Worm (Caenorhabditis elegans): Measurements from ENCODE around the gene Y42A5A.3.

Y42A5A.3 gene

ce11 chrV:11078104-11078724 lies 17.6 kb downstream of the Y42A5A.3 start, which contains the start of gene act-2 (continued):
- no peak for TF ChIP-seq ztf-6 (GFP tag; IDR thresholded peaks at IDR 0.05)
- no peak for TF ChIP-seq ama-1 (optimal IDR thresholded peaks at IDR 0.05)
- no peak for TF ChIP-seq ama-1 (GFP tag; optimal IDR thresholded peaks at IDR 0.05)
- peak; percentile 8 for TF ChIP-seq rpc-1 (optimal IDR thresholded peaks at IDR 0.05)
- TF ChIP-seq rpc-1 (tag; optimal IDR thresholded peaks at IDR 0.05): no peak
- TF ChIP-seq ztf-25 (GFP tag; IDR thresholded peaks at IDR 0.05): no peak
- peak; percentile 55 for TF ChIP-seq tlf-1 (GFP tag; optimal IDR thresholded peaks at IDR 0.05)
- TF ChIP-seq snpc-4 (GFP tag; optimal IDR thresholded peaks at IDR 0.05): no peak
- peak in 3 of 4 experiments; percentile 17 to 56 (median 55) for TF ChIP-seq snpc-4 (tag; optimal IDR thresholded peaks at IDR 0.05)
- TF ChIP-seq rcor-1 (GFP tag; IDR thresholded peaks at IDR 0.05): peak; percentile 70
- no peak for TF ChIP-seq bed-2 (GFP tag; IDR thresholded peaks at IDR 0.05)
- TF ChIP-seq xnd-1 (tag; optimal IDR thresholded peaks at IDR 0.05): peak; percentile 66
- no peak for TF ChIP-seq F57A8.1 (GFP tag; optimal IDR thresholded peaks at IDR 0.05)
- TF ChIP-seq Y56A3A.18 (GFP tag; IDR thresholded peaks at IDR 0.05): no peak
- peak; percentile 59; the same call in 1 of the 2 replicates for TF ChIP-seq lir-1 (GFP tag; conservative IDR thresholded peaks at IDR 0.05)
- peak; percentile 38 for TF ChIP-seq lin-40 (tag; optimal IDR thresholded peaks at IDR 0.05)
- no peak for TF ChIP-seq mes-4 (tag; optimal IDR thresholded peaks at IDR 0.05)
- TF ChIP-seq hsf-1 (GFP tag; IDR thresholded peaks at IDR 0.05): peak; percentile 99
- no peak for TF ChIP-seq unc-62 (GFP tag; optimal IDR thresholded peaks at IDR 0.05)
- TF ChIP-seq F23B12.7 (tag; optimal IDR thresholded peaks at IDR 0.05; ENCODE audit: insufficient read depth): peak; percentile 22
- TF ChIP-seq ztf-22 (GFP tag; optimal IDR thresholded peaks at IDR 0.05): no peak
- TF ChIP-seq cebp-2 (GFP tag; IDR thresholded peaks at IDR 0.05): no peak
- TF ChIP-seq F52B5.7 (tag; optimal IDR thresholded peaks at IDR 0.05): no peak
- TF ChIP-seq C17E4.6 (GFP tag; IDR thresholded peaks at IDR 0.05): peak; percentile 76
- peak; percentile 67 for TF ChIP-seq ceh-27 (GFP tag; optimal IDR thresholded peaks at IDR 0.05)
- TF ChIP-seq ceh-91 (GFP tag; IDR thresholded peaks at IDR 0.05): peak; percentile 86
- TF ChIP-seq let-526 (GFP tag; IDR thresholded peaks at IDR 0.05): no peak
- TF ChIP-seq lin-26 (GFP tag; IDR thresholded peaks at IDR 0.05): no peak
- TF ChIP-seq dpl-1 (GFP tag; optimal IDR thresholded peaks at IDR 0.05): peak; percentile 93
- TF ChIP-seq attf-6 (GFP tag; IDR thresholded peaks at IDR 0.05): peak; percentile 52; the same call in 1 of the 2 replicates
- peak; percentile 55 for TF ChIP-seq lsl-1 (GFP tag; optimal IDR thresholded peaks at IDR 0.05)
- TF ChIP-seq madf-3 (GFP tag; IDR thresholded peaks at IDR 0.05): peak; percentile 87
- peak; percentile 22 for TF ChIP-seq athp-1 (tag; optimal IDR thresholded peaks at IDR 0.05)
- 0 out of 2 replicates have a peak, but pooled peaks have one; percentile 39 for TF ChIP-seq Y79H2A.3 (GFP tag; conservative IDR thresholded peaks at IDR 0.05)
- TF ChIP-seq fkh-3 (tag; optimal IDR thresholded peaks at IDR 0.05): no peak
- no peak for TF ChIP-seq die-1 (tag; optimal IDR thresholded peaks at IDR 0.05)
- no peak for TF ChIP-seq T26A5.8 (tag; optimal IDR thresholded peaks at IDR 0.05)
- TF ChIP-seq nhr-90 (tag; optimal IDR thresholded peaks at IDR 0.05): no peak
- TF ChIP-seq nhr-179 (tag; optimal IDR thresholded peaks at IDR 0.05): no peak
- TF ChIP-seq hmg-1.2 (GFP tag; IDR thresholded peaks at IDR 0.05): peak; percentile 40; the same call in 1 of the 2 replicates
- no peak for TF ChIP-seq F57C9.4 (tag; optimal IDR thresholded peaks at IDR 0.05)
- TF ChIP-seq ztf-3 (GFP tag; optimal IDR thresholded peaks at IDR 0.05): no peak
- TF ChIP-seq Y67H2A.10 (GFP tag; conservative IDR thresholded peaks at IDR 0.05): no peak
- no peak for TF ChIP-seq aptf-3 (GFP tag; IDR thresholded peaks at IDR 0.05)
- TF ChIP-seq sptf-2 (GFP tag; optimal IDR thresholded peaks at IDR 0.05): no peak
- TF ChIP-seq K11D2.4 (GFP tag; IDR thresholded peaks at IDR 0.05): 0 out of 2 replicates have a peak, but pooled peaks have one; percentile 33
